Fruit fly (Drosophila melanogaster) whole organism, wandering third instar larva: Measurements from ENCODE around the gene CG17141.

ENCODE experiments used
- HLH106 ChIP-seq: fragments of 200-800 bp; optimal IDR thresholded peaks from 3 replicates; lab custom pipeline; 2019; ENCODE audit warnings: missing biosample characterization, mild to moderate bottlenecking, missing genetic modification characterization, moderate library complexity
- Hnf4 ChIP-seq: fragments of 200-800 bp; sonication (Bioruptor generic); optimal IDR thresholded peaks from 2 replicates; lab custom pipeline; 2016; ENCODE audit warnings: missing biosample characterization, mild to moderate bottlenecking, missing genetic modification characterization
- N ChIP-seq: fragments of >200 bp; optimal IDR thresholded peaks from 2 replicates; lab custom pipeline; 2018; ENCODE audit warnings: missing biosample characterization, missing external identifiers, missing genetic modification characterization
- OdsH ChIP-seq: fragments of 200-800 bp; sonication (Bioruptor generic); optimal IDR thresholded peaks from 2 replicates; lab custom pipeline; 2016; ENCODE audit warnings: missing biosample characterization, mild to moderate bottlenecking, missing genetic modification characterization
- Rel ChIP-seq, 2 experiments: fragments of 200-800 bp; sonication (Bioruptor generic) in 1 of 2; optimal IDR thresholded peaks; 2 replicates in 1 of 2; 3 replicates in 1 of 2; lab custom pipeline; 2016 to 2019; ENCODE audit warnings: mild to moderate bottlenecking in 2 of 2, missing biosample characterization in 2 of 2, missing genetic modification characterization in 2 of 2, moderate library complexity in 1 of 2
- br ChIP-seq: fragments of 200-800 bp; sonication (Bioruptor generic); optimal IDR thresholded peaks from 2 replicates; lab custom pipeline; 2016; ENCODE audit warnings: missing biosample characterization, missing genetic modification characterization
- dmrt93B ChIP-seq: fragments of 200-800 bp; sonication (Bioruptor generic); optimal IDR thresholded peaks from 2 replicates; lab custom pipeline; 2018; ENCODE audit warnings: missing biosample characterization, mild to moderate bottlenecking, missing genetic modification characterization
- dsf ChIP-seq: sonication (Bioruptor generic); optimal IDR thresholded peaks from 2 replicates; lab custom pipeline; 2016; ENCODE audit warnings: missing biosample characterization, missing genetic modification characterization, borderline replicate concordance
- fru ChIP-seq: fragments of 200-800 bp; sonication (Bioruptor generic); optimal IDR thresholded peaks from 3 replicates; lab custom pipeline; 2016; ENCODE audit warnings: missing biosample characterization, mild to moderate bottlenecking, missing genetic modification characterization
- jim ChIP-seq: fragments of 175-275, 200-325 bp; sonication (Bioruptor generic); optimal IDR thresholded peaks from 2 replicates; lab custom pipeline; 2016; ENCODE audit warnings: missing biosample characterization, mild to moderate bottlenecking, missing genetic modification characterization
- pan ChIP-seq: fragments of >200 bp; optimal IDR thresholded peaks from 2 replicates; lab custom pipeline; 2017
- psq ChIP-seq: fragments of 200-800 bp; sonication (Bioruptor generic); optimal IDR thresholded peaks from 3 replicates; lab custom pipeline; 2017; ENCODE audit warnings: missing biosample characterization, mild to moderate bottlenecking, missing genetic modification characterization, moderate library complexity

DNA sequence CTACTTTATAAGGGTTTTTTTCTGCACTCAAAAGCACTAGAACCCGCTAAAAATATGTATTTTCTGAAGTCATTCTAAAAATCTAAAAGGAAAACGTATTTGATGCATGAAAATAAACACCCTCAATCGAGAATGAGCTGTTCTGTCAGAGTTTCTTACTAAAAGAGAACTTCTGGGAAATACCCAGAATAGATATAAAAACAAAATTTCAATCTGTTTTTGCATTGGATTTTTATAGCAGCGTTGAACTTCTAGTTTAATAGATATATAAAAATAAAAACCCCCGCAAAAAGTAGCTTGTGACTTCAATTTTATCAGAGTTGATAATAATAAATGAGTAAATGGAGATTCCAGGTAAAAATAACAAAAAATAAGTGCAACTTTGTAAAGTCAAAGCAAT lies 29.0 kb downstream of the CG17141 start:
- no peak for TF ChIP-seq Hnf4
- TF ChIP-seq HLH106, result no peak
- TF ChIP-seq fru (GFP tag; lab: Kevin White, UChicago), result no peak
- no peak for TF ChIP-seq Rel (GFP tag; optimal IDR thresholded peaks at IDR 0.05; lab: Kevin White, UChicago)
- TF ChIP-seq Rel (tag; optimal IDR thresholded peaks at IDR 0.05; lab: Kevin White, UChicago), result no peak
- no peak for TF ChIP-seq N (GFP tag; lab: Kevin White, UChicago)
- no peak for TF ChIP-seq jim (GFP tag; lab: Kevin White, UChicago)
- TF ChIP-seq pan (lab: Kevin White, UChicago), result no peak
- no peak for TF ChIP-seq br (GFP tag; lab: Kevin White, UChicago)
- TF ChIP-seq dmrt93B (GFP tag; lab: Kevin White, UChicago), result no peak
- TF ChIP-seq dsf, result no peak
- TF ChIP-seq OdsH, result no peak
- TF ChIP-seq psq, result no peak
